Fruit fly (Drosophila melanogaster) whole organism, wandering third instar larva: ENCODE measurements around the gene Cpr30B.

Experiments used
- CG32264 ChIP-seq: fragments of 200-800 bp; sonication (Bioruptor generic); optimal IDR thresholded peaks from 2 replicates; lab custom pipeline; 2016; ENCODE audit warnings: missing biosample characterization, missing genetic modification characterization
- CG9705 ChIP-seq: fragments of 200-800 bp; sonication (Bioruptor generic); optimal IDR thresholded peaks from 2 replicates; lab custom pipeline; 2018; ENCODE audit warnings: missing biosample characterization, mild to moderate bottlenecking, missing genetic modification characterization
- CrebA ChIP-seq: fragments of 200-800 bp; sonication (Bioruptor generic); optimal IDR thresholded peaks from 2 replicates; lab custom pipeline; 2016; ENCODE audit warnings: missing biosample characterization, mild to moderate bottlenecking, missing genetic modification characterization, borderline replicate concordance
- Dfd ChIP-seq: fragments of >200 bp; optimal IDR thresholded peaks from 2 replicates; lab custom pipeline; 2017; ENCODE audit warnings: missing biosample characterization, missing genetic modification characterization
- Dif ChIP-seq: fragments of 200-275, 200-300 bp; sonication (Bioruptor generic); optimal IDR thresholded peaks from 2 replicates; lab custom pipeline; 2018; ENCODE audit warnings: missing biosample characterization, missing genetic modification characterization; ENCODE audit not compliant: partially characterized antibody
- GATAd ChIP-seq: sonication (Bioruptor generic); optimal IDR thresholded peaks from 2 replicates; lab custom pipeline; 2016; ENCODE audit warnings: missing biosample characterization, missing genetic modification characterization
- HLH106 ChIP-seq: fragments of 200-800 bp; optimal IDR thresholded peaks from 3 replicates; lab custom pipeline; 2019; ENCODE audit warnings: missing biosample characterization, mild to moderate bottlenecking, missing genetic modification characterization, moderate library complexity
- Hnf4 ChIP-seq: fragments of 200-800 bp; sonication (Bioruptor generic); optimal IDR thresholded peaks from 2 replicates; lab custom pipeline; 2016; ENCODE audit warnings: missing biosample characterization, mild to moderate bottlenecking, missing genetic modification characterization
- Hr78 ChIP-seq: fragments of >200 bp; optimal IDR thresholded peaks from 2 replicates; lab custom pipeline; 2017; ENCODE audit warnings: missing biosample characterization, missing genetic modification characterization
- Hr83 ChIP-seq: fragments of 200-300 bp; sonication (Bioruptor generic); optimal IDR thresholded peaks from 2 replicates; lab custom pipeline; 2016; ENCODE audit warnings: missing biosample characterization, mild to moderate bottlenecking, missing genetic modification characterization, moderate library complexity; ENCODE audit not compliant: poor library complexity, severe bottlenecking
- Jra ChIP-seq: sonication (Bioruptor generic); optimal IDR thresholded peaks from 2 replicates; lab custom pipeline; 2016; ENCODE audit warnings: missing biosample characterization, missing genetic modification characterization
- Myc ChIP-seq: fragments of >200 bp; optimal IDR thresholded peaks from 2 replicates; lab custom pipeline; 2017
- N ChIP-seq: fragments of >200 bp; optimal IDR thresholded peaks from 2 replicates; lab custom pipeline; 2018; ENCODE audit warnings: missing biosample characterization, missing external identifiers, missing genetic modification characterization
- OdsH ChIP-seq: fragments of 200-800 bp; sonication (Bioruptor generic); optimal IDR thresholded peaks from 2 replicates; lab custom pipeline; 2016; ENCODE audit warnings: missing biosample characterization, mild to moderate bottlenecking, missing genetic modification characterization
- Rel ChIP-seq, 2 experiments: fragments of 200-800 bp; sonication (Bioruptor generic) in 1 of 2; optimal IDR thresholded peaks; 2 replicates in 1 of 2; 3 replicates in 1 of 2; lab custom pipeline; 2016 to 2019; ENCODE audit warnings: mild to moderate bottlenecking in 2 of 2, missing biosample characterization in 2 of 2, missing genetic modification characterization in 2 of 2, moderate library complexity in 1 of 2
- Sp1 ChIP-seq: fragments of 200-800 bp; sonication (Bioruptor generic); optimal IDR thresholded peaks from 3 replicates; lab custom pipeline; 2019; ENCODE audit warnings: missing biosample characterization, mild to moderate bottlenecking, missing genetic modification characterization, moderate library complexity
- Vsx2 ChIP-seq: fragments of 200-300, 225-300 bp; sonication (Bioruptor generic); optimal IDR thresholded peaks from 2 replicates; lab custom pipeline; 2018; ENCODE audit warnings: missing biosample characterization, missing genetic modification characterization; ENCODE audit not compliant: partially characterized antibody
- br ChIP-seq: fragments of 200-800 bp; sonication (Bioruptor generic); optimal IDR thresholded peaks from 2 replicates; lab custom pipeline; 2016; ENCODE audit warnings: missing biosample characterization, missing genetic modification characterization
- brk ChIP-seq: fragments of 200-800 bp; sonication (Bioruptor generic); optimal IDR thresholded peaks from 2 replicates; lab custom pipeline; 2016; ENCODE audit warnings: missing biosample characterization, mild to moderate bottlenecking, missing genetic modification characterization
- dl ChIP-seq, 2 experiments: fragments of 175-275, 200-275 bp in 1 of 2; fragments of 200-275 bp in 1 of 2; sonication (Bioruptor generic); optimal IDR thresholded peaks; lab custom pipeline; 2018; ENCODE audit warnings: mild to moderate bottlenecking in 2 of 2, missing biosample characterization in 2 of 2, missing genetic modification characterization in 2 of 2, moderate library complexity in 2 of 2; ENCODE audit not compliant: partially characterized antibody in 2 of 2, insufficient read depth in 1 of 2
- dmrt93B ChIP-seq: fragments of 200-800 bp; sonication (Bioruptor generic); optimal IDR thresholded peaks from 2 replicates; lab custom pipeline; 2018; ENCODE audit warnings: missing biosample characterization, mild to moderate bottlenecking, missing genetic modification characterization
- dsf ChIP-seq: sonication (Bioruptor generic); optimal IDR thresholded peaks from 2 replicates; lab custom pipeline; 2016; ENCODE audit warnings: missing biosample characterization, missing genetic modification characterization, borderline replicate concordance
- ey ChIP-seq: fragments of 200-800 bp; sonication (Bioruptor generic); optimal IDR thresholded peaks from 2 replicates; lab custom pipeline; 2016; ENCODE audit warnings: missing biosample characterization, missing genetic modification characterization
- foxo ChIP-seq, 2 experiments: fragments of 200-800 bp; sonication (Bioruptor generic); optimal IDR thresholded peaks; 2 replicates in 1 of 2; 3 replicates in 1 of 2; lab custom pipeline; 2016 to 2017; ENCODE audit warnings: missing biosample characterization in 2 of 2, missing genetic modification characterization in 2 of 2
- fru ChIP-seq: fragments of 200-800 bp; sonication (Bioruptor generic); optimal IDR thresholded peaks from 3 replicates; lab custom pipeline; 2016; ENCODE audit warnings: missing biosample characterization, mild to moderate bottlenecking, missing genetic modification characterization
- h ChIP-seq: fragments of 200-800 bp; sonication (Bioruptor generic); optimal IDR thresholded peaks from 3 replicates; lab custom pipeline; 2016; ENCODE audit warnings: missing biosample characterization, mild to moderate bottlenecking, missing genetic modification characterization
- jim ChIP-seq: fragments of 175-275, 200-325 bp; sonication (Bioruptor generic); optimal IDR thresholded peaks from 2 replicates; lab custom pipeline; 2016; ENCODE audit warnings: missing biosample characterization, mild to moderate bottlenecking, missing genetic modification characterization
- pan ChIP-seq: fragments of >200 bp; optimal IDR thresholded peaks from 2 replicates; lab custom pipeline; 2017
- psq ChIP-seq: fragments of 200-800 bp; sonication (Bioruptor generic); optimal IDR thresholded peaks from 3 replicates; lab custom pipeline; 2017; ENCODE audit warnings: missing biosample characterization, mild to moderate bottlenecking, missing genetic modification characterization, moderate library complexity
- rgr ChIP-seq: fragments of 200-800 bp; sonication (Bioruptor generic); optimal IDR thresholded peaks from 3 replicates; lab custom pipeline; 2016; ENCODE audit warnings: missing biosample characterization, mild to moderate bottlenecking, missing genetic modification characterization
- sage ChIP-seq: fragments of 200-800 bp; sonication (Bioruptor generic); optimal IDR thresholded peaks from 2 replicates; lab custom pipeline; 2016; ENCODE audit warnings: missing biosample characterization, mild to moderate bottlenecking, missing genetic modification characterization
- sv ChIP-seq: fragments of 200-800 bp; sonication (Bioruptor generic); optimal IDR thresholded peaks from 3 replicates; lab custom pipeline; 2016; ENCODE audit warnings: missing biosample characterization, missing genetic modification characterization
- tai ChIP-seq: sonication (Bioruptor generic); optimal IDR thresholded peaks from 2 replicates; lab custom pipeline; 2016; ENCODE audit warnings: missing biosample characterization, missing genetic modification characterization
- woc ChIP-seq: sonication (Bioruptor generic); optimal IDR thresholded peaks from 2 replicates; lab custom pipeline; 2016; ENCODE audit warnings: missing biosample characterization, mild to moderate bottlenecking, missing genetic modification characterization

Cpr30B gene

DNA sequence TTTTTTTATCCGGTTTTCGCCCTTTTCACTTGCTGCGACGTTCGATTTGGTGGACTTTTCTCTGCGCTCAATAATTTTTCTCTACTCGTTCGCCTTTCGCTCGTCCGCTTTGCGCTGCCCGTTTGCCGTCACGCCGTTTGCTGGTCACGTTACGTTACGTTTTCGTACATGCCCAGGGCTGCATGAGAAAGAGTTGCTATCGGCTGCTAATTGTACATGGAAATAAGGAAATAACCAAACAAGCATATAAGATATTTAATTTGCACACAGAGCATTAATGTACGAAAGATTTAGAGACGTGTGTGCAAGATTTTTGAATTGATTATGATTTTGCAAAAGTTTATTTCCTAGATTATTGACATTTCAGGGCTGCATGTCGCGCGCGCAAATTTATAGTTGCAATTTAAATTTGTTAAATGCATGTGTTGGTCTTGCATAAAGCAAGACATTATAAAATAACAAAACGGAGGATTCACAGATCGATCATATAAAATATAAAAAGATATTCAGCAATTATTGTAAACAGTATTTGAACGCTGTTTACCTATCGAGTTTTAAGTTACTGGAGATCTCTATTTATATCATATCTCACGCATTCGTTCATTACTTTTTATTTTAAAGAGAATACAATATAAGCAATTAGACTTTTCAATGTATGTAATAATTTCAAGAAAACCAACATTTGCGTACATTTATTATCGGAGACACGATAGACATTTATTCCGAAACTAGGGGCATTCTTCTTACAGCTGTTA is 47.8 kb upstream of the Cpr30B start, which contains the start of gene Gdi:
Gdi (minus strand) TSS at position 214 of the 755 bp plus-strand sequence.
- TF ChIP-seq ey (GFP tag; lab: Kevin White, UChicago): peak; percentile 4
- peak in 1 of 2 experiments; percentile 13 for TF ChIP-seq foxo (GFP tag; optimal IDR thresholded peaks at IDR 0.05; lab: Kevin White, UChicago)
- no peak for TF ChIP-seq pan (lab: Kevin White, UChicago)
- no peak for TF ChIP-seq jim
- peak; percentile 51 for TF ChIP-seq HLH106 (tag; lab: Kevin White, UChicago)
- TF ChIP-seq Myc: peak; percentile 19
- TF ChIP-seq psq (GFP tag; lab: Kevin White, UChicago): peak; percentile 83
- TF ChIP-seq Vsx2 (GFP tag; lab: Kevin White, UChicago): no peak
- peak; percentile 29 for TF ChIP-seq woc (GFP tag; lab: Kevin White, UChicago)
- peak; percentile 35 for TF ChIP-seq CG9705 (GFP tag; lab: Kevin White, UChicago)

DNA sequence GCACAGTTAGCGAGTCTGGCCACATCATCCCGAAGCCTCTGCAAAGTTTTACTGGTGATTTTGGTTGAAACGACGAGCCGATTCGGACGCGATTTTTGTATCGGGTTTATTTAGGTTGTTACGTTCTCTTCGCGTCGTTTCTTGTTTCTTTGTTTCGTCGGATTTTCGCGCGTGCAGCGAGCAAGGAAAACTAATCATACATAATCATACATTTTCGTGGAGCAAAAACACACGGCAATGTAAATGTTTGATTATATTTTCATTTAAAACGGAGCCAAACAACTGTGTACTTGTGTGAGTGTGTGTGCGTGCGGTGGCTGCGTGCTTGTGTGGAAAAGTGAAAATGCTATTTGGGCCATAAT is 47.3 kb upstream of the Cpr30B start, which contains the start of gene CG33298:
CG33298 (plus strand) TSS at position 57 of the 362 bp plus-strand sequence.
- TF ChIP-seq h (GFP tag; lab: Kevin White, UChicago) (peak; percentile 36), Rel (GFP tag; optimal IDR thresholded peaks at IDR 0.05; lab: Kevin White, UChicago) (no peak), Rel (tag; optimal IDR thresholded peaks at IDR 0.05; lab: Kevin White, UChicago) (peak; percentile 89), rgr (GFP tag; lab: Kevin White, UChicago) (peak; percentile 2), Jra (GFP tag; lab: Kevin White, UChicago) (no peak), Myc (no peak), woc (GFP tag; lab: Kevin White, UChicago) (no peak), tai (GFP tag; lab: Kevin White, UChicago) (no peak), foxo (GFP tag; optimal IDR thresholded peaks at IDR 0.05; lab: Kevin White, UChicago) (no peak), dl (GFP tag; optimal IDR thresholded peaks at IDR 0.05; lab: Kevin White, UChicago; ENCODE audit: insufficient read depth in 1 of 2, partially characterized antibody in 2 of 2) (no peak), CrebA (GFP tag; lab: Kevin White, UChicago) (no peak), N (GFP tag; lab: Kevin White, UChicago) (no peak), Hr78 (GFP tag; lab: Kevin White, UChicago) (no peak), Sp1 (GFP tag; lab: Kevin White, UChicago) (no peak), sv (no peak), Vsx2 (GFP tag; lab: Kevin White, UChicago) (no peak), brk (GFP tag; lab: Kevin White, UChicago) (no peak), Hnf4 (peak; percentile 24), OdsH (GFP tag; lab: Kevin White, UChicago) (no peak), CG9705 (GFP tag; lab: Kevin White, UChicago) (no peak), Dfd (no peak)
- TF ChIP-seq, all 38 proteins: peak for 4

DNA sequence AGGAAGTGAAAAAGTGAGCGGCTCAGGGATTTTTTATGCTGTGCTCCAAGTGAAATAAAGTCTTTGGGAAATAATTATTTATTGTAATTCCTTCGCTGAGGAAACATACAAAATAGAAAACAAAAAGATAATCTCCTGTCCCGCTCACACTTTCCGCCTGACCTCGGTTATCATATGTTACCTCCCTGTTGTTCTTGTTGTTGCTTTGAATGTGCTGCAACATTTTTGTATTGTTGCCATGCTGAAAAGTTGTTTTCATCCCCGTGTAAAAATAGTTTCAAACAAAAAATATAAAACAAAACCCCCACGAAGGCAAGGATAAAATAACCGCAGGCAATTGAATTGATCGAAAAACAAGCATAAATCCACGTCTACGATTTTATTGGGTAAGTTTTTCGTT is 46.8 kb upstream of the Cpr30B start:
- no peak for TF ChIP-seq Jra (GFP tag; lab: Kevin White, UChicago)
- TF ChIP-seq N (GFP tag; lab: Kevin White, UChicago): no peak
- no peak for TF ChIP-seq psq (GFP tag; lab: Kevin White, UChicago)
- no peak for TF ChIP-seq br
- TF ChIP-seq pan (lab: Kevin White, UChicago): no peak
- no peak for TF ChIP-seq dsf (GFP tag; lab: Kevin White, UChicago)
- TF ChIP-seq Dfd: no peak
- TF ChIP-seq foxo (GFP tag; optimal IDR thresholded peaks at IDR 0.05; lab: Kevin White, UChicago): no peak
- TF ChIP-seq CG9705 (GFP tag; lab: Kevin White, UChicago): no peak
- TF ChIP-seq GATAd (GFP tag; lab: Kevin White, UChicago): no peak

DNA sequence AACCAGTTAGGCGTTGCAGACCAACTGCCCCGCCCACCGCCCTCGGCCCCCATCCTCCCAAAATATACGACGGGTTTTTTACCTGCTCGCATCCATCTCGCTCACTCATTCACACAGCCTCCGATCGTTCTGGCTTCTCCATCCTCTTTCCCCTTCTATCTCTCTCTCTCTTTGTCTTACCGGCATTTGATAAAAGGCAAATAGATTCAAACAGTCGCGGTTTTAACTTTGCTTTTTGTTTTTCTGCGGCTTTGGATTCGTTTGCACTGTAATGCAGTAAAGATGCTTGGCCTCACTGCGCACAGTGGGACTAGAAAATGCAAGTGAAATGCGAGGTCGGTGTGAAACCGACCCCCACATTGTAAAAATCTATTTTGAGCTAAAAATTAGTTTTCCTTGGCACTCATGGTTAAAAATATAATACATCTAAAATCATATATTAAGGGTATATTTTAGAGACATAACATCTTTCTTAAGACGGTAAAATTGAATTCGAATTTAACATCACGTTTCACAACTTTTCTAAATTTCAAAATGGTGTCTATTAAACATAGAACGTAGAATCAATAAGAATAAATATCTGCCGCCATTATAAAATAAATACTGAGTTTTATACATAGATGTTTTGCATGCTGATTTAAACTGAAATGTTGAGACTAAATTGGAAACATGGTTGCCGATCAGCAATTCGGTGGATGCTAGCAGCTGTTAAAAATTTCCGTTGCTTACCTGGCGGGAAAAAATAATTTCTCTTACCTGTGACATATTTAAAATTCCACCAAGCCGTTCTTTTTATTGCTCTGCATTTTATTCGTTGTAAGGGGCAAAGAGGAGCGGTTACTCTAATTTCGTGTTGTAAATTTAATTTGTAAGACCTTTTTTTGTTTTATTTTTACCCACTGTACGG is 46.0 kb upstream of the Cpr30B start:
- TF ChIP-seq Jra (GFP tag; lab: Kevin White, UChicago) (peak; percentile 8), rgr (GFP tag; lab: Kevin White, UChicago) (peak; percentile 64), OdsH (GFP tag; lab: Kevin White, UChicago) (no peak), psq (GFP tag; lab: Kevin White, UChicago) (peak; percentile 64), dmrt93B (GFP tag; lab: Kevin White, UChicago) (peak; percentile 11), dsf (GFP tag; lab: Kevin White, UChicago) (no peak), ey (GFP tag; lab: Kevin White, UChicago) (peak; percentile 28), foxo (GFP tag; optimal IDR thresholded peaks at IDR 0.05; lab: Kevin White, UChicago) (peak in 1 of 2 experiments; percentile 62), woc (GFP tag; lab: Kevin White, UChicago) (peak; percentile 42), Vsx2 (GFP tag; lab: Kevin White, UChicago) (peak; percentile 61), Hnf4 (peak; percentile 58), Rel (GFP tag; optimal IDR thresholded peaks at IDR 0.05; lab: Kevin White, UChicago) (no peak), Rel (tag; optimal IDR thresholded peaks at IDR 0.05; lab: Kevin White, UChicago) (peak; percentile 80), pan (lab: Kevin White, UChicago) (no peak), Dif (GFP tag; lab: Kevin White, UChicago) (peak; percentile 77), Sp1 (GFP tag; lab: Kevin White, UChicago) (peak; percentile 27), fru (GFP tag; lab: Kevin White, UChicago) (peak; percentile 57), h (GFP tag; lab: Kevin White, UChicago) (peak; percentile 41), HLH106 (tag; lab: Kevin White, UChicago) (peak; percentile 42), br (peak; percentile 1), sage (no peak), CG32264 (GFP tag; lab: Kevin White, UChicago) (peak; percentile 29), Hr83 (peak; percentile 71), brk (GFP tag; lab: Kevin White, UChicago) (no peak), dl (GFP tag; optimal IDR thresholded peaks at IDR 0.05; lab: Kevin White, UChicago; ENCODE audit: insufficient read depth in 1 of 2, partially characterized antibody in 2 of 2) (peak; percentile 29 to 64)
